Fruit fly (Drosophila melanogaster): ENCODE measurements around the gene ND-15.

Gene ND-15

dm6 chr2L:161453-162175 is 47.1 kb downstream of the ND-15 start (continued):
- no peak for TF ChIP-seq Ssrp (tag; optimal IDR thresholded peaks at IDR 0.05)
- no peak for TF ChIP-seq Atf-2 (GFP tag; optimal IDR thresholded peaks at IDR 0.05)
- peak; percentile 32 for TF ChIP-seq CG17912 (GFP tag; optimal IDR thresholded peaks at IDR 0.05)
- no peak for TF ChIP-seq CG17829 (tag; optimal IDR thresholded peaks at IDR 0.05)
- no peak for TF ChIP-seq esg (GFP tag; conservative IDR thresholded peaks at IDR 0.05)
- TF ChIP-seq nerfin-1 (tag; optimal IDR thresholded peaks at IDR 0.05) = peak; percentile 49
- TF ChIP-seq tgo (GFP tag; IDR thresholded peaks at IDR 0.05) = no peak
- TF ChIP-seq sens-2 (GFP tag; IDR thresholded peaks at IDR 0.05) = no peak

- TF ChIP-seq eve (GFP tag; optimal IDR thresholded peaks at IDR 0.05) = peak in 1 of 2 experiments; percentile 69
- TF ChIP-seq CG8388 (GFP tag; optimal IDR thresholded peaks at IDR 0.05) = no peak
- TF ChIP-seq Sox102F (GFP tag; optimal IDR thresholded peaks at IDR 0.05) = peak; percentile 2
- peak; percentile 59 for TF ChIP-seq D19A (tag; optimal IDR thresholded peaks at IDR 0.05)
- no peak for TF ChIP-seq Dbx (GFP tag; IDR thresholded peaks at IDR 0.05)
- peak; percentile 11 for TF ChIP-seq dmrt11E (tag; optimal IDR thresholded peaks at IDR 0.05)
- TF ChIP-seq nmo (GFP tag; optimal IDR thresholded peaks at IDR 0.05) = peak; percentile 2
- TF ChIP-seq gem (tag; optimal IDR thresholded peaks at IDR 0.05) = peak; percentile 35
- TF ChIP-seq CG18262 (tag; optimal IDR thresholded peaks at IDR 0.05) = peak; percentile 14
- no peak for TF ChIP-seq Kr (GFP tag; optimal IDR thresholded peaks at IDR 0.05)
- no peak for TF ChIP-seq CG12299 (tag; optimal IDR thresholded peaks at IDR 0.05)
- TF ChIP-seq CG17186 (GFP tag; optimal IDR thresholded peaks at IDR 0.05) = no peak
These were observed 47.7 kb downstream of the ND-15 start for dm6 chr2L:162208-162607.

dm6 chr2L:163229-163628 is 48.7 kb downstream of the ND-15 start:
- TF ChIP-seq ash1 (GFP tag; optimal IDR thresholded peaks at IDR 0.05) = peak; percentile 63
- TF ChIP-seq Lim3 (GFP tag; IDR thresholded peaks at IDR 0.05) = no peak
- no peak for TF ChIP-seq cwo (GFP tag; optimal IDR thresholded peaks at IDR 0.05)
- no peak for TF ChIP-seq CG13287 (GFP tag; IDR thresholded peaks at IDR 0.05; ENCODE audit: partially characterized antibody)
- TF ChIP-seq D (optimal IDR thresholded peaks at IDR 0.05) = no peak
- TF ChIP-seq D (GFP tag; optimal IDR thresholded peaks at IDR 0.05) = no peak
- TF ChIP-seq scrt (GFP tag; optimal IDR thresholded peaks at IDR 0.05) = no peak
- TF ChIP-seq CG31441 (GFP tag; IDR thresholded peaks at IDR 0.05) = no peak
- no peak for TF ChIP-seq tap (tag; optimal IDR thresholded peaks at IDR 0.05)
- TF ChIP-seq Eip74EF (GFP tag; optimal IDR thresholded peaks at IDR 0.05) = no peak
- no peak for TF ChIP-seq Fer1 (GFP tag; optimal IDR thresholded peaks at IDR 0.05)
- no peak for TF ChIP-seq CG30431 (GFP tag; optimal IDR thresholded peaks at IDR 0.05)
- no peak for TF ChIP-seq Atf6 (GFP tag; IDR thresholded peaks at IDR 0.05)
- TF ChIP-seq CG3163 (GFP tag; optimal IDR thresholded peaks at IDR 0.05) = no peak
- no peak for TF ChIP-seq salm (tag; optimal IDR thresholded peaks at IDR 0.05)
- TF ChIP-seq jing (GFP tag; optimal IDR thresholded peaks at IDR 0.05) = no peak
- TF ChIP-seq CG15073 (GFP tag; optimal IDR thresholded peaks at IDR 0.05) = no peak
- TF ChIP-seq HmgZ (tag; optimal IDR thresholded peaks at IDR 0.05) = no peak
- TF ChIP-seq CG6272 (GFP tag; IDR thresholded peaks at IDR 0.05) = no peak
- no peak for TF ChIP-seq Hr51 (GFP tag; optimal IDR thresholded peaks at IDR 0.05)
- TF ChIP-seq H2.0 (GFP tag; IDR thresholded peaks at IDR 0.05) = no peak
- no peak for TF ChIP-seq ftz-f1 (GFP tag; optimal IDR thresholded peaks at IDR 0.05)
- no peak for TF ChIP-seq NFAT (GFP tag; IDR thresholded peaks at IDR 0.05)
- TF ChIP-seq br (optimal IDR thresholded peaks at IDR 0.05) = no peak
- TF ChIP-seq CG4617 (GFP tag; optimal IDR thresholded peaks at IDR 0.05; ENCODE audit: borderline replicate concordance) = no peak
- no peak for TF ChIP-seq CG6175 (GFP tag; IDR thresholded peaks at IDR 0.05)
- no peak for TF ChIP-seq CG15479 (GFP tag; optimal IDR thresholded peaks at IDR 0.05)
- peak; percentile 16 for TF ChIP-seq exex (tag; optimal IDR thresholded peaks at IDR 0.05)
- no peak for TF ChIP-seq CG7786 (GFP tag; optimal IDR thresholded peaks at IDR 0.05)
